Worm (Caenorhabditis elegans) whole organism, late embryonic: ENCODE results near the gene F32D8.7.

Experiments
- ama-1 ChIP-seq: fragments of 150-350 bp; optimal IDR thresholded peaks from 2 replicates; lab custom pipeline; 2014
- ceh-14 ChIP-seq: sonication (generic microtip); optimal IDR thresholded peaks from 2 replicates; lab custom pipeline; 2016; ENCODE audit warnings: missing genotype, missing genetic modification characterization, missing compliant biosample characterization
- ceh-34 ChIP-seq: sonication (generic microtip); optimal IDR thresholded peaks from 2 replicates; lab custom pipeline; 2016; ENCODE audit warnings: mild to moderate bottlenecking, missing genetic modification characterization, missing compliant biosample characterization
- ceh-6 ChIP-seq: fragments of 200-800 bp; sonication (Bioruptor generic); optimal IDR thresholded peaks from 2 replicates; lab custom pipeline; 2018; ENCODE audit warnings: mild to moderate bottlenecking, missing genetic modification characterization, missing compliant biosample characterization
- dmd-4 ChIP-seq: sonication (generic microtip); optimal IDR thresholded peaks from 2 replicates; lab custom pipeline; 2016; ENCODE audit warnings: borderline replicate concordance, missing genetic modification characterization, missing compliant biosample characterization
- hlh-30 ChIP-seq: sonication (generic microtip); optimal IDR thresholded peaks from 2 replicates; lab custom pipeline; 2017; ENCODE audit warnings: antibody characterized with exemption, missing genetic modification characterization, missing compliant biosample characterization; ENCODE audit not compliant: insufficient read depth
- nhr-11 ChIP-seq: fragments of 150-350 bp; optimal IDR thresholded peaks from 2 replicates; lab custom pipeline; 2014; ENCODE audit warnings: missing biosample characterization, missing genetic modification characterization
- rnt-1 ChIP-seq: sonication (generic microtip); optimal IDR thresholded peaks from 2 replicates; lab custom pipeline; 2016; ENCODE audit warnings: missing genetic modification characterization, missing compliant biosample characterization
- tbx-2 ChIP-seq: sonication (generic microtip); optimal IDR thresholded peaks from 2 replicates; lab custom pipeline; 2016; ENCODE audit warnings: missing genetic modification characterization, missing compliant biosample characterization
- unc-42 ChIP-seq: sonication (generic microtip); optimal IDR thresholded peaks from 2 replicates; lab custom pipeline; 2016; ENCODE audit warnings: missing genotype, missing genetic modification characterization, missing compliant biosample characterization
- unc-55 ChIP-seq: sonication (generic microtip); optimal IDR thresholded peaks from 2 replicates; lab custom pipeline; 2017; ENCODE audit warnings: missing biosample characterization, missing genetic modification reagents, missing genetic modification characterization

DNA sequence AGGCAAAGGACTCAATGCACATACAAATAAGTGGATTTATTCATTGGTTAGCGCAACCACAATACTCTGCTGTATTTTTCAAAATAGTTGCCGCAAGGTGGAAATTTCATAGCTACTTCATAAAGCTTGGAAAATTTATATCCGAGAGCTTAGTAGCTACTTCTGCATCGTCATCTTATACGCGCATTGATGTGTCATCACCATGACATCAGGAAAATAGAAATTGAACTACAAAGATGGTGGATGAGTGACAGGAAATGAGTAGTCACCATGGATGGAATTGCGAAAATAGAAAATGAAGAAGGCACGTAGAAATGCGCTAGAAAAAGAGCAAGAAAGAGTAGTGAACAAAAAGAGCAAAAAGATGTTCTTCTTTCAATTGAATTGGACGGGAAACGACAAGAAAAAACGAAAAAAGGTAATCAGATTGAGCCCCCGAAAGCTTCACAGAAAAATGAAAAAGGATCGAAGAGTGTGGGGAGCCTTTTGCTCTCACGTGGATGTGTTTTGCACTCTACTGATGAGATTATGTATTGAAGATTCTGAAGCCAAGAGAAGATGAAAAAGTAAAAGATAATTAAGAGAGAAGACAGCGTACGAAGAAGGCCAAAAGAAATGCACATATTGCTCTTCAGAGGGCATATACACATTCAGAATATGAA is 23.2 kb upstream of the F32D8.7 start:
- TF ChIP-seq tbx-2 (tag; lab: Kevin White, UChicago) (no peak), ceh-6 (no peak), nhr-11 (tag; lab: Kevin White, UChicago) (no peak), ceh-14 (tag; lab: Kevin White, UChicago) (no peak), ama-1 (no peak), hlh-30 (tag; lab: Kevin White, UChicago) (no peak), unc-42 (peak; percentile 90), unc-55 (no peak), rnt-1 (no peak), dmd-4 (tag; lab: Kevin White, UChicago) (no peak), ceh-34 (tag; lab: Kevin White, UChicago) (no peak)
